Worm (Caenorhabditis elegans) whole organism, L4 larva: Measurements from ENCODE around the gene K02E10.6.
A peak's percentile ranks its signal among the peaks of the same experiment; 100 is the strongest.

Experiments
- F37D6.2 ChIP-seq: sonication (generic microtip); optimal IDR thresholded peaks from 2 replicates; lab custom pipeline; 2016; ENCODE audit warnings: mild to moderate bottlenecking, missing genetic modification characterization, missing compliant biosample characterization
- F49E8.2 ChIP-seq: sonication (generic microtip); optimal IDR thresholded peaks from 2 replicates; lab custom pipeline; 2016; ENCODE audit warnings: missing compliant biosample characterization, mild to moderate bottlenecking, missing genetic modification characterization, borderline replicate concordance
- R02D3.7 ChIP-seq: fragments of 150-350 bp; sonication (generic microtip); optimal IDR thresholded peaks from 3 replicates; lab custom pipeline; 2014; ENCODE audit warnings: missing biosample characterization, missing genetic modification characterization
- ceh-32 ChIP-seq: sonication (generic microtip); optimal IDR thresholded peaks from 2 replicates; lab custom pipeline; 2016; ENCODE audit warnings: mild to moderate bottlenecking, missing genetic modification characterization, missing compliant biosample characterization; ENCODE audit not compliant: poor library complexity
- ceh-82 ChIP-seq: sonication (generic microtip); optimal IDR thresholded peaks from 2 replicates; lab custom pipeline; 2017; ENCODE audit warnings: missing biosample characterization, missing genetic modification characterization
- egl-27 ChIP-seq: sonication (generic microtip); optimal IDR thresholded peaks from 3 replicates; lab custom pipeline; 2017; ENCODE audit warnings: missing biosample characterization, missing genetic modification reagents, missing genetic modification characterization
- nhr-237 ChIP-seq: sonication (generic microtip); optimal IDR thresholded peaks from 2 replicates; lab custom pipeline; 2017; ENCODE audit warnings: missing biosample characterization, missing genetic modification characterization
- nhr-25 ChIP-seq: sonication (generic microtip); optimal IDR thresholded peaks from 2 replicates; lab custom pipeline; 2017; ENCODE audit warnings: missing genetic modification characterization, mild to moderate bottlenecking, missing compliant biosample characterization, antibody characterized with exemption, moderate library complexity, borderline replicate concordance; ENCODE audit not compliant: insufficient read depth
- pqm-1 ChIP-seq: sonication (generic microtip); optimal IDR thresholded peaks from 2 replicates; lab custom pipeline; 2017; ENCODE audit warnings: missing biosample characterization, missing genetic modification characterization
- skn-1 ChIP-seq: fragments of 150-350 bp; optimal IDR thresholded peaks from 2 replicates; lab custom pipeline; 2014; ENCODE audit warnings: missing biosample characterization, missing genetic modification characterization
- vab-7 ChIP-seq: fragments of 200-800 bp; sonication (Bioruptor generic); IDR thresholded peaks from 2 replicates; pipeline ENCODE4 v1.3.6; 2022; ENCODE audit warnings: missing genetic modification reagents, missing genetic modification characterization, missing compliant biosample characterization
- zag-1 ChIP-seq: fragments of 150-350 bp; optimal IDR thresholded peaks from 2 replicates; lab custom pipeline; 2014; ENCODE audit warnings: missing biosample characterization, missing genetic modification characterization

ce11 chrX:2432459-2432858 lies 50.1 kb downstream of the K02E10.6 start:
- TF ChIP-seq vab-7 (GFP tag; lab: Robert Waterston, UW): no peak
- no peak for TF ChIP-seq egl-27 (tag; lab: Kevin White, UChicago)
- TF ChIP-seq zag-1: no peak
- no peak for TF ChIP-seq F49E8.2
- TF ChIP-seq nhr-237 (tag; lab: Kevin White, UChicago): no peak
- no peak for TF ChIP-seq nhr-25 (tag; lab: Kevin White, UChicago)
- no peak for TF ChIP-seq ceh-82 (tag; lab: Kevin White, UChicago)
- no peak for TF ChIP-seq skn-1 (tag; lab: Kevin White, UChicago)
- peak; percentile 50 for TF ChIP-seq pqm-1 (tag; lab: Kevin White, UChicago)
- TF ChIP-seq F37D6.2 (tag; lab: Kevin White, UChicago): peak; percentile 5
- TF ChIP-seq R02D3.7 (tag; lab: Kevin White, UChicago): no peak
- TF ChIP-seq ceh-32 (tag; lab: Kevin White, UChicago): no peak
